Worm (Caenorhabditis elegans) whole organism, late embryonic: ENCODE results near the gene akt-2.

Source experiments
- C38D4.7 ChIP-seq: fragments of 200-800 bp; sonication (Bioruptor generic); optimal IDR thresholded peaks from 2 replicates; lab custom pipeline; 2018; ENCODE audit warnings: mild to moderate bottlenecking, missing genetic modification characterization, moderate library complexity, missing compliant biosample characterization
- Y22D7AL.16 ChIP-seq: sonication (generic microtip); optimal IDR thresholded peaks from 2 replicates; lab custom pipeline; 2016; ENCODE audit warnings: missing genetic modification characterization, missing compliant biosample characterization
- ceh-14 ChIP-seq: sonication (generic microtip); optimal IDR thresholded peaks from 2 replicates; lab custom pipeline; 2016; ENCODE audit warnings: missing genotype, missing genetic modification characterization, missing compliant biosample characterization
- ceh-18 ChIP-seq: sonication (generic microtip); optimal IDR thresholded peaks from 2 replicates; lab custom pipeline; 2016; ENCODE audit warnings: missing genetic modification characterization, missing compliant biosample characterization
- ceh-22 ChIP-seq: sonication (generic microtip); optimal IDR thresholded peaks from 2 replicates; lab custom pipeline; 2017; ENCODE audit warnings: missing biosample characterization, missing genetic modification characterization
- ceh-24 ChIP-seq: sonication (generic microtip); optimal IDR thresholded peaks from 2 replicates; lab custom pipeline; 2016; ENCODE audit warnings: mild to moderate bottlenecking, missing genetic modification characterization, missing compliant biosample characterization
- ceh-31 ChIP-seq: sonication (generic microtip); optimal IDR thresholded peaks from 2 replicates; lab custom pipeline; 2016; ENCODE audit warnings: missing genetic modification characterization, missing compliant biosample characterization
- ceh-34 ChIP-seq: sonication (generic microtip); optimal IDR thresholded peaks from 2 replicates; lab custom pipeline; 2016; ENCODE audit warnings: mild to moderate bottlenecking, missing genetic modification characterization, missing compliant biosample characterization
- ceh-48 ChIP-seq: sonication (generic microtip); optimal IDR thresholded peaks from 2 replicates; lab custom pipeline; 2016; ENCODE audit warnings: missing genetic modification characterization, inconsistent platforms, missing compliant biosample characterization
- ceh-6 ChIP-seq: fragments of 200-800 bp; sonication (Bioruptor generic); optimal IDR thresholded peaks from 2 replicates; lab custom pipeline; 2018; ENCODE audit warnings: mild to moderate bottlenecking, missing genetic modification characterization, missing compliant biosample characterization
- che-1 ChIP-seq: sonication (generic microtip); optimal IDR thresholded peaks from 2 replicates; lab custom pipeline; 2016; ENCODE audit warnings: mild to moderate bottlenecking, missing genetic modification characterization, missing compliant biosample characterization
- dmd-4 ChIP-seq: sonication (generic microtip); optimal IDR thresholded peaks from 2 replicates; lab custom pipeline; 2016; ENCODE audit warnings: borderline replicate concordance, missing genetic modification characterization, missing compliant biosample characterization
- elt-2 ChIP-seq: sonication (generic microtip); optimal IDR thresholded peaks from 2 replicates; lab custom pipeline; 2016; ENCODE audit warnings: missing genetic modification reagents, missing genetic modification characterization, missing compliant biosample characterization
- ets-4 ChIP-seq: sonication (generic microtip); optimal IDR thresholded peaks from 2 replicates; lab custom pipeline; 2016; ENCODE audit warnings: missing genetic modification characterization, missing compliant biosample characterization
- fkh-6 ChIP-seq: sonication (generic microtip); optimal IDR thresholded peaks from 2 replicates; lab custom pipeline; 2016; ENCODE audit warnings: missing genetic modification characterization, missing compliant biosample characterization
- hlh-30 ChIP-seq: sonication (generic microtip); optimal IDR thresholded peaks from 2 replicates; lab custom pipeline; 2017; ENCODE audit warnings: antibody characterized with exemption, missing genetic modification characterization, missing compliant biosample characterization; ENCODE audit not compliant: insufficient read depth
- hlh-8 ChIP-seq: sonication (generic microtip); optimal IDR thresholded peaks from 2 replicates; lab custom pipeline; 2016; ENCODE audit warnings: missing genotype, missing genetic modification characterization, missing compliant biosample characterization
- lim-6 ChIP-seq: sonication (generic microtip); optimal IDR thresholded peaks from 2 replicates; lab custom pipeline; 2016; ENCODE audit warnings: missing genetic modification characterization, missing compliant biosample characterization
- mec-3 ChIP-seq: sonication (generic microtip); optimal IDR thresholded peaks from 2 replicates; lab custom pipeline; 2016; ENCODE audit warnings: borderline replicate concordance, missing genetic modification characterization, missing compliant biosample characterization
- nfya-1 ChIP-seq: sonication (generic microtip); optimal IDR thresholded peaks from 2 replicates; lab custom pipeline; 2017; ENCODE audit warnings: missing genetic modification characterization, mild to moderate bottlenecking, missing compliant biosample characterization, antibody characterized with exemption, moderate library complexity
- nhr-232 ChIP-seq: sonication (generic microtip); optimal IDR thresholded peaks from 2 replicates; lab custom pipeline; 2016; ENCODE audit warnings: missing genetic modification characterization, missing compliant biosample characterization
- npax-4 ChIP-seq: sonication (generic microtip); optimal IDR thresholded peaks from 2 replicates; lab custom pipeline; 2016; ENCODE audit warnings: missing genetic modification characterization, missing compliant biosample characterization
- odd-2 ChIP-seq: sonication (generic microtip); optimal IDR thresholded peaks from 2 replicates; lab custom pipeline; 2017; ENCODE audit warnings: antibody characterized with exemption, mild to moderate bottlenecking, missing genetic modification characterization, missing compliant biosample characterization
- pag-3 ChIP-seq: sonication (generic microtip); optimal IDR thresholded peaks from 2 replicates; lab custom pipeline; 2016; ENCODE audit warnings: missing compliant biosample characterization, missing genetic modification characterization, borderline replicate concordance
- pat-9 ChIP-seq: fragments of 200-800 bp; sonication (Bioruptor generic); optimal IDR thresholded peaks from 2 replicates; lab custom pipeline; 2018; ENCODE audit warnings: mild to moderate bottlenecking, missing genetic modification characterization, moderate library complexity, missing compliant biosample characterization
- ref-2 ChIP-seq: sonication (generic microtip); optimal IDR thresholded peaks from 2 replicates; lab custom pipeline; 2016; ENCODE audit warnings: missing genetic modification characterization, missing compliant biosample characterization
- rnt-1 ChIP-seq: sonication (generic microtip); optimal IDR thresholded peaks from 2 replicates; lab custom pipeline; 2016; ENCODE audit warnings: missing genetic modification characterization, missing compliant biosample characterization
- sdc-2 ChIP-seq: sonication (generic microtip); optimal IDR thresholded peaks from 2 replicates; lab custom pipeline; 2016; ENCODE audit warnings: missing genotype, missing genetic modification characterization, missing compliant biosample characterization
- sox-2 ChIP-seq: fragments of 200-800 bp; sonication (Bioruptor generic); IDR thresholded peaks from 2 replicates; pipeline ENCODE4 v1.3.6; 2022; ENCODE audit warnings: missing genetic modification reagents, missing genetic modification characterization, missing compliant biosample characterization
- syd-9 ChIP-seq: sonication (generic microtip); optimal IDR thresholded peaks from 2 replicates; lab custom pipeline; 2016; ENCODE audit warnings: mild to moderate bottlenecking, missing genetic modification characterization, moderate library complexity, missing compliant biosample characterization
- tbx-2 ChIP-seq: sonication (generic microtip); optimal IDR thresholded peaks from 2 replicates; lab custom pipeline; 2016; ENCODE audit warnings: missing genetic modification characterization, missing compliant biosample characterization
- ttx-3 ChIP-seq: sonication (generic microtip); optimal IDR thresholded peaks from 2 replicates; lab custom pipeline; 2016; ENCODE audit warnings: missing genetic modification reagents, missing genetic modification characterization, missing compliant biosample characterization
- unc-42 ChIP-seq: sonication (generic microtip); optimal IDR thresholded peaks from 2 replicates; lab custom pipeline; 2016; ENCODE audit warnings: missing genotype, missing genetic modification characterization, missing compliant biosample characterization
- unc-55 ChIP-seq: sonication (generic microtip); optimal IDR thresholded peaks from 2 replicates; lab custom pipeline; 2017; ENCODE audit warnings: missing biosample characterization, missing genetic modification reagents, missing genetic modification characterization

akt-2 gene

ce11 chrX:14147400-14147799, at the start of gene akt-2:
TSS of gene akt-2 (plus strand) at chrX:14147700.
- TF ChIP-seq rnt-1 (tag; lab: Kevin White, UChicago) = no peak
- no peak for TF ChIP-seq ceh-24 (tag; lab: Kevin White, UChicago)
- TF ChIP-seq npax-4 = no peak
- no peak for TF ChIP-seq ceh-6 (GFP tag; lab: Kevin White, UChicago)
- no peak for TF ChIP-seq unc-55 (GFP tag; lab: Kevin White, UChicago)
- TF ChIP-seq sox-2 (GFP tag; lab: Robert Waterston, UW) = no peak
- no peak for TF ChIP-seq lim-6 (tag; lab: Kevin White, UChicago)
- TF ChIP-seq nhr-232 = no peak
- TF ChIP-seq pag-3 (tag; lab: Kevin White, UChicago) = no peak
- no peak for TF ChIP-seq ets-4 (tag; lab: Kevin White, UChicago)
- TF ChIP-seq fkh-6 = no peak
- no peak for TF ChIP-seq ceh-48 (tag; lab: Kevin White, UChicago)
- TF ChIP-seq odd-2 (tag; lab: Kevin White, UChicago) = no peak
- TF ChIP-seq, all 69 proteins: peak for 0

- TF ChIP-seq ceh-31 (tag; lab: Kevin White, UChicago) (peak; percentile 24), nfya-1 (peak; percentile 61), sdc-2 (tag; lab: Kevin White, UChicago) (peak; percentile 1), che-1 (tag; lab: Kevin White, UChicago) (no peak), hlh-30 (peak; percentile 73)
These were observed 48.8 kb upstream of the akt-2 start, which contains the start of gene F16B12.4 for ce11 chrX:14098618-14099118. TSS of gene F16B12.4 (minus strand) at chrX:14098668.

- no peak for TF ChIP-seq syd-9 (tag; lab: Kevin White, UChicago)
- peak; percentile 70 for TF ChIP-seq nfya-1
- TF ChIP-seq hlh-30 = peak; percentile 57
- peak; percentile 36 for TF ChIP-seq elt-2 (tag; lab: Kevin White, UChicago)
- peak; percentile 74 for TF ChIP-seq ceh-18 (tag; lab: Kevin White, UChicago)
- peak; percentile 12 for TF ChIP-seq dmd-4 (tag; lab: Kevin White, UChicago)
- peak; percentile 36 for TF ChIP-seq ceh-6 (GFP tag; lab: Kevin White, UChicago)
- TF ChIP-seq ceh-14 (tag; lab: Kevin White, UChicago) = peak; percentile 11
- no peak for TF ChIP-seq mec-3 (tag; lab: Kevin White, UChicago)
- no peak for TF ChIP-seq Y22D7AL.16 (tag; lab: Kevin White, UChicago)
- peak; percentile 16 for TF ChIP-seq unc-55 (GFP tag; lab: Kevin White, UChicago)
- peak; percentile 83 for TF ChIP-seq ceh-31 (tag; lab: Kevin White, UChicago)
- no peak for TF ChIP-seq C38D4.7 (GFP tag; lab: Kevin White, UChicago)
- TF ChIP-seq ceh-34 (tag; lab: Kevin White, UChicago) = peak; percentile 57
- TF ChIP-seq rnt-1 (tag; lab: Kevin White, UChicago) = peak; percentile 50
- peak; percentile 73 for TF ChIP-seq unc-42 (tag; lab: Kevin White, UChicago)
- TF ChIP-seq pat-9 (tag; lab: Kevin White, UChicago) = no peak
- TF ChIP-seq ceh-48 (tag; lab: Kevin White, UChicago) = peak; percentile 2
- TF ChIP-seq ceh-22 (tag; lab: Kevin White, UChicago) = peak; percentile 10
- no peak for TF ChIP-seq hlh-8 (tag; lab: Kevin White, UChicago)
- peak; percentile 30 for TF ChIP-seq ref-2 (tag; lab: Kevin White, UChicago)
- TF ChIP-seq sdc-2 (tag; lab: Kevin White, UChicago) = peak; percentile 82
- TF ChIP-seq tbx-2 (tag; lab: Kevin White, UChicago) = peak; percentile 94
These were observed 45.5 kb upstream of the akt-2 start, which contains the start of gene F16B12.6 for ce11 chrX:14101986-14102385. TSS of gene F16B12.6 (plus strand) at chrX:14102316.

ce11 chrX:14102474-14102873, 45.0 kb upstream of the akt-2 start:
- TF ChIP-seq ttx-3 (tag; lab: Kevin White, UChicago) (no peak), odd-2 (tag; lab: Kevin White, UChicago) (no peak), ceh-18 (tag; lab: Kevin White, UChicago) (no peak)
- TF ChIP-seq, all 69 proteins: peak for 0
